Fruit fly (Drosophila melanogaster): ENCODE measurements around the gene CG15020.

The CG15020 gene

dm6 chr3L:4403180-4403769, 18.2 kb upstream of the CG15020 start, which contains the start of gene Syx17 (continued):
- TF ChIP-seq CG32767 (GFP tag; IDR thresholded peaks at IDR 0.05) (no peak), CG18262 (tag; optimal IDR thresholded peaks at IDR 0.05) (peak; percentile 74), CG12659 (GFP tag; optimal IDR thresholded peaks at IDR 0.05) (peak; percentile 74), C15 (GFP tag; IDR thresholded peaks at IDR 0.05) (no peak), nmo (GFP tag; optimal IDR thresholded peaks at IDR 0.05) (peak; percentile 73), Hr3 (GFP tag; optimal IDR thresholded peaks at IDR 0.05) (peak; percentile 63), CG17829 (tag; optimal IDR thresholded peaks at IDR 0.05) (peak; percentile 71), tx (GFP tag; optimal IDR thresholded peaks at IDR 0.05) (peak; percentile 55), wek (GFP tag; optimal IDR thresholded peaks at IDR 0.05) (no peak), toy (GFP tag; IDR thresholded peaks at IDR 0.05) (no peak), CG15601 (tag; optimal IDR thresholded peaks at IDR 0.05) (peak; percentile 65), CG14441 (GFP tag; IDR thresholded peaks at IDR 0.05) (0 out of 2 replicates have a peak, but pooled peaks have one; percentile 6), pb (GFP tag; optimal IDR thresholded peaks at IDR 0.05) (no peak), btn (GFP tag; optimal IDR thresholded peaks at IDR 0.05) (no peak), CG13775 (GFP tag; optimal IDR thresholded peaks at IDR 0.05) (peak; percentile 38), phol (tag; optimal IDR thresholded peaks at IDR 0.05) (peak; percentile 59), bbx (GFP tag; IDR thresholded peaks at IDR 0.05; ENCODE audit: partially characterized antibody) (peak; percentile 95), CG8924 (tag; optimal IDR thresholded peaks at IDR 0.05) (peak; percentile 81), CG15696 (tag; optimal IDR thresholded peaks at IDR 0.05) (peak; percentile 50), Abd-B (GFP tag; optimal IDR thresholded peaks at IDR 0.05) (peak; percentile 48), CG4404 (GFP tag; IDR thresholded peaks at IDR 0.05) (no peak), dimm (GFP tag; IDR thresholded peaks at IDR 0.05) (no peak), Hand (GFP tag; optimal IDR thresholded peaks at IDR 0.05) (no peak), zfh1 (GFP tag; IDR thresholded peaks at IDR 0.05) (peak; percentile 68), CG15479 (GFP tag; optimal IDR thresholded peaks at IDR 0.05) (peak; percentile 91), CG1792 (GFP tag; optimal IDR thresholded peaks at IDR 0.05) (peak; percentile 51), CG3995 (GFP tag; optimal IDR thresholded peaks at IDR 0.05) (peak; percentile 22), z (GFP tag; IDR thresholded peaks at IDR 0.05) (no peak), sr (GFP tag; IDR thresholded peaks at IDR 0.05) (no peak), HHEX (GFP tag; optimal IDR thresholded peaks at IDR 0.05) (peak; percentile 2), zen (tag; optimal IDR thresholded peaks at IDR 0.05) (peak; percentile 22), CG8281 (tag; optimal IDR thresholded peaks at IDR 0.05) (no peak), CG3407 (GFP tag; optimal IDR thresholded peaks at IDR 0.05) (no peak), CG2202 (tag; optimal IDR thresholded peaks at IDR 0.05) (no peak), disco-r (GFP tag; optimal IDR thresholded peaks at IDR 0.05) (no peak), seq (GFP tag; IDR thresholded peaks at IDR 0.05) (no peak), CG7271 (tag; optimal IDR thresholded peaks at IDR 0.05) (peak; percentile 23), CG11560 (tag; IDR thresholded peaks at IDR 0.05) (peak; percentile 99), CG6654 (GFP tag; optimal IDR thresholded peaks at IDR 0.05) (no peak), CG6765 (GFP tag; optimal IDR thresholded peaks at IDR 0.05) (peak; percentile 51), Dp (GFP tag; optimal IDR thresholded peaks at IDR 0.05) (peak; percentile 40), Gsc (GFP tag; IDR thresholded peaks at IDR 0.05) (no peak), CG4424 (GFP tag; optimal IDR thresholded peaks at IDR 0.05) (peak; percentile 52), Sry-β (GFP tag; optimal IDR thresholded peaks at IDR 0.05) (peak; percentile 35), sna (GFP tag; IDR thresholded peaks at IDR 0.05; ENCODE audit: partially characterized antibody) (peak; percentile 81), CG12299 (tag; optimal IDR thresholded peaks at IDR 0.05) (peak; percentile 31), CG13287 (GFP tag; IDR thresholded peaks at IDR 0.05; ENCODE audit: partially characterized antibody) (peak; percentile 91), CG1024 (GFP tag; IDR thresholded peaks at IDR 0.05) (no peak), sob (GFP tag; IDR thresholded peaks at IDR 0.05) (peak; percentile 71), zfh2 (GFP tag; optimal IDR thresholded peaks at IDR 0.05) (peak; percentile 59)

Data from whole organism, embryonic.